Worm (Caenorhabditis elegans): ENCODE data around the gene F26A1.9.

F26A1.9 gene

ce11 chrIII:4808089-4808488 is 21.3 kb downstream of the F26A1.9 start:
- TF ChIP-seq rnt-1 (tag; optimal IDR thresholded peaks at IDR 0.05) (no peak), madf-2 (tag; optimal IDR thresholded peaks at IDR 0.05) (no peak), ttx-3 (tag; optimal IDR thresholded peaks at IDR 0.05) (no peak), nfya-1 (tag; optimal IDR thresholded peaks at IDR 0.05) (peak; percentile 85)

- TF ChIP-seq tbx-7 (tag; optimal IDR thresholded peaks at IDR 0.05) (no peak), sox-4 (tag; optimal IDR thresholded peaks at IDR 0.05) (no peak), hlh-30 (tag; optimal IDR thresholded peaks at IDR 0.05; ENCODE audit: insufficient read depth) (no peak), nfya-1 (tag; optimal IDR thresholded peaks at IDR 0.05) (no peak), pat-9 (tag; optimal IDR thresholded peaks at IDR 0.05) (no peak), pax-1 (tag; optimal IDR thresholded peaks at IDR 0.05) (no peak), npax-4 (tag; optimal IDR thresholded peaks at IDR 0.05) (no peak), nhr-11 (tag; optimal IDR thresholded peaks at IDR 0.05) (no peak), Y22D7AL.16 (tag; optimal IDR thresholded peaks at IDR 0.05) (no peak), dmd-4 (tag; optimal IDR thresholded peaks at IDR 0.05; ENCODE audit: borderline replicate concordance) (no peak), unc-42 (tag; optimal IDR thresholded peaks at IDR 0.05) (no peak), ceh-24 (tag; optimal IDR thresholded peaks at IDR 0.05) (no peak), T23F11.4 (GFP tag; optimal IDR thresholded peaks at IDR 0.05) (no peak), ceh-31 (tag; optimal IDR thresholded peaks at IDR 0.05) (no peak)
These were observed 23.0 kb downstream of the F26A1.9 start for ce11 chrIII:4806345-4806744.

- no peak for TF ChIP-seq pax-1 (tag; optimal IDR thresholded peaks at IDR 0.05)
These were observed 26.6 kb downstream of the F26A1.9 start, which contains the start of gene metl-5 for ce11 chrIII:4802707-4803106. metl-5 (plus strand) TSS chrIII:4803007.

- no peak for TF ChIP-seq mec-3 (tag; optimal IDR thresholded peaks at IDR 0.05; ENCODE audit: borderline replicate concordance)
- peak; percentile 15 for TF ChIP-seq hlh-30 (tag; optimal IDR thresholded peaks at IDR 0.05; ENCODE audit: insufficient read depth)
These were observed 32.8 kb downstream of the F26A1.9 start, which contains the start of gene tag-325 for ce11 chrIII:4796536-4796935. tag-325 (plus strand) TSS chrIII:4796836.

- TF ChIP-seq pros-1 (tag; optimal IDR thresholded peaks at IDR 0.05) = no peak
- peak; percentile 48 for TF ChIP-seq ets-4 (tag; optimal IDR thresholded peaks at IDR 0.05)
- TF ChIP-seq nfya-1 (tag; optimal IDR thresholded peaks at IDR 0.05) = peak; percentile 45
- no peak for TF ChIP-seq pha-4 (tag; optimal IDR thresholded peaks at IDR 0.05)
- TF ChIP-seq ztf-16 (tag; optimal IDR thresholded peaks at IDR 0.05) = no peak
- TF ChIP-seq ceh-30 (tag; optimal IDR thresholded peaks at IDR 0.05) = no peak
- TF ChIP-seq elt-4 (tag; optimal IDR thresholded peaks at IDR 0.05) = no peak
- TF ChIP-seq dmd-4 (tag; optimal IDR thresholded peaks at IDR 0.05; ENCODE audit: borderline replicate concordance) = no peak
- TF ChIP-seq ceh-24 (tag; optimal IDR thresholded peaks at IDR 0.05) = no peak
- no peak for TF ChIP-seq ceh-6 (GFP tag; optimal IDR thresholded peaks at IDR 0.05)
- TF ChIP-seq hlh-30 (tag; optimal IDR thresholded peaks at IDR 0.05; ENCODE audit: insufficient read depth) = peak; percentile 20
- peak; percentile 26 for TF ChIP-seq ceh-31 (tag; optimal IDR thresholded peaks at IDR 0.05)
- TF ChIP-seq pag-3 (tag; optimal IDR thresholded peaks at IDR 0.05; ENCODE audit: borderline replicate concordance) = no peak
- peak; percentile 16 for TF ChIP-seq elt-2 (tag; optimal IDR thresholded peaks at IDR 0.05)
- peak; percentile 19 for TF ChIP-seq tbx-2 (tag; optimal IDR thresholded peaks at IDR 0.05)
- no peak for TF ChIP-seq nhr-11 (tag; optimal IDR thresholded peaks at IDR 0.05)
- no peak for TF ChIP-seq mec-3 (tag; optimal IDR thresholded peaks at IDR 0.05; ENCODE audit: borderline replicate concordance)
- TF ChIP-seq pqm-1 (tag; optimal IDR thresholded peaks at IDR 0.05) = no peak
These were observed 33.3 kb downstream of the F26A1.9 start for ce11 chrIII:4796039-4796438.

- TF ChIP-seq fkh-10 (GFP tag; optimal IDR thresholded peaks at IDR 0.05) (no peak), madf-2 (tag; optimal IDR thresholded peaks at IDR 0.05) (no peak), T23F11.4 (GFP tag; optimal IDR thresholded peaks at IDR 0.05) (no peak), F13H6.1 (tag; optimal IDR thresholded peaks at IDR 0.05) (no peak), ttx-3 (tag; optimal IDR thresholded peaks at IDR 0.05) (no peak), nfya-1 (tag; optimal IDR thresholded peaks at IDR 0.05) (no peak), Y22D7AL.16 (tag; optimal IDR thresholded peaks at IDR 0.05) (no peak), sox-2 (GFP tag; IDR thresholded peaks at IDR 0.05) (no peak), C38D4.7 (GFP tag; optimal IDR thresholded peaks at IDR 0.05) (no peak)
These were observed 36.7 kb downstream of the F26A1.9 start, which contains the start of gene mip-1 for ce11 chrIII:4792560-4793136. mip-1 (plus strand) TSS chrIII:4793086.
